Worm (Caenorhabditis elegans) whole organism, L4 larva: ENCODE results near the gene F36F12.7.

ENCODE experiments used
- F10B5.3 ChIP-seq: sonication (generic microtip); optimal IDR thresholded peaks from 2 replicates; lab custom pipeline; 2016; ENCODE audit warnings: mild to moderate bottlenecking, missing genetic modification characterization, missing compliant biosample characterization
- T20F7.1 ChIP-seq: fragments of 200-800 bp; sonication (Bioruptor generic); optimal IDR thresholded peaks from 2 replicates; lab custom pipeline; 2018; ENCODE audit warnings: mild to moderate bottlenecking, missing genetic modification characterization, missing compliant biosample characterization
- T26A8.4 ChIP-seq: fragments of 200-800 bp; sonication (Bioruptor generic); IDR thresholded peaks from 2 replicates; pipeline ENCODE4 v1.3.6; 2022; ENCODE audit warnings: missing genetic modification characterization, missing compliant biosample characterization
- Y75B8A.6 ChIP-seq: fragments of 200-800 bp; sonication (Bioruptor generic); IDR thresholded peaks from 2 replicates; pipeline ENCODE4 v1.3.6; 2022; ENCODE audit warnings: missing genetic modification reagents, missing genetic modification characterization, missing compliant biosample characterization
- ZK337.2 ChIP-seq: fragments of 200-800 bp; sonication (Bioruptor generic); IDR thresholded peaks from 2 replicates; pipeline ENCODE4 v1.3.6; 2022; ENCODE audit warnings: missing genetic modification reagents, missing genetic modification characterization, missing compliant biosample characterization
- ZK546.5 ChIP-seq, 2 experiments: sonication (generic microtip); optimal IDR thresholded peaks; 2 replicates each; lab custom pipeline; 2017; ENCODE audit warnings: missing biosample characterization in 2 of 2, missing genetic modification characterization in 2 of 2
- aha-1 ChIP-seq: fragments of 150-350 bp; peaks from one replicate; lab custom pipeline; 2014; ENCODE audit warnings: missing biosample characterization, missing genetic modification characterization
- arid-1 ChIP-seq: fragments of 200-800 bp; sonication (Bioruptor generic); conservative IDR thresholded peaks from 2 replicates; pipeline ENCODE4 v1.3.6; 2022; ENCODE audit warnings: missing genetic modification reagents, missing genetic modification characterization, missing compliant biosample characterization
- ceh-20 ChIP-seq: fragments of 200-800 bp; sonication (Bioruptor generic); IDR thresholded peaks from 2 replicates; pipeline ENCODE4 v1.3.6; 2022; ENCODE audit warnings: missing genetic modification reagents, missing genetic modification characterization, missing compliant biosample characterization
- ceh-32 ChIP-seq: sonication (generic microtip); optimal IDR thresholded peaks from 2 replicates; lab custom pipeline; 2016; ENCODE audit warnings: mild to moderate bottlenecking, missing genetic modification characterization, missing compliant biosample characterization; ENCODE audit not compliant: poor library complexity
- ceh-44 ChIP-seq: fragments of 200-800 bp; sonication (Bioruptor generic); IDR thresholded peaks from 2 replicates; pipeline ENCODE4 v1.3.6; 2022; ENCODE audit warnings: missing genetic modification reagents, missing genetic modification characterization, missing compliant biosample characterization
- ceh-82 ChIP-seq: sonication (generic microtip); optimal IDR thresholded peaks from 2 replicates; lab custom pipeline; 2017; ENCODE audit warnings: missing biosample characterization, missing genetic modification characterization
- ctbp-1 ChIP-seq: fragments of 200-800 bp; sonication (Bioruptor generic); IDR thresholded peaks from 2 replicates; pipeline ENCODE4 v1.3.6; 2022; ENCODE audit warnings: missing genetic modification reagents, missing genetic modification characterization, missing compliant biosample characterization
- dmd-6 ChIP-seq: fragments of 200-800 bp; sonication (Bioruptor generic); IDR thresholded peaks from 2 replicates; pipeline ENCODE4 v1.3.6; 2022; ENCODE audit warnings: missing genetic modification reagents, missing genetic modification characterization, missing compliant biosample characterization
- dmd-9 ChIP-seq: fragments of 200-800 bp; sonication (Bioruptor generic); IDR thresholded peaks from 2 replicates; pipeline ENCODE4 v1.3.6; 2022; ENCODE audit warnings: missing genetic modification reagents, missing genetic modification characterization, missing compliant biosample characterization
- dpl-1 ChIP-seq: fragments of 150-350 bp; optimal IDR thresholded peaks from 2 replicates; lab custom pipeline; 2014; ENCODE audit warnings: missing biosample characterization, missing genetic modification reagents, missing genetic modification characterization
- dve-1 ChIP-seq: sonication (generic microtip); optimal IDR thresholded peaks from 2 replicates; lab custom pipeline; 2017; ENCODE audit warnings: antibody characterized with exemption, mild to moderate bottlenecking, missing genetic modification characterization, missing compliant biosample characterization; ENCODE audit not compliant: insufficient read depth
- egl-43 ChIP-seq: fragments of 200-800 bp; sonication (Bioruptor generic); IDR thresholded peaks from 2 replicates; pipeline ENCODE4 v1.3.6; 2022; ENCODE audit warnings: missing genetic modification reagents, missing genetic modification characterization, missing compliant biosample characterization
- fkh-10 ChIP-seq: fragments of 150-350 bp; optimal IDR thresholded peaks from 2 replicates; lab custom pipeline; 2014; ENCODE audit warnings: missing biosample characterization, missing genetic modification reagents, missing genetic modification characterization
- hif-1 ChIP-seq, 2 experiments: sonication (generic microtip); optimal IDR thresholded peaks; 2 replicates each; lab custom pipeline; 2016 to 2017; ENCODE audit warnings: missing compliant biosample characterization in 2 of 2, missing genetic modification characterization in 2 of 2, missing genetic modification reagents in 2 of 2, missing genotype in 2 of 2, mild to moderate bottlenecking in 1 of 2
- hlh-11 ChIP-seq: fragments of 200-800 bp; sonication (Bioruptor generic); optimal IDR thresholded peaks from 2 replicates; lab custom pipeline; 2018; ENCODE audit warnings: mild to moderate bottlenecking, missing genetic modification characterization, missing compliant biosample characterization
- hlh-30 ChIP-seq: sonication (generic microtip); optimal IDR thresholded peaks from 2 replicates; lab custom pipeline; 2017; ENCODE audit warnings: antibody characterized with exemption, mild to moderate bottlenecking, missing genetic modification characterization, missing compliant biosample characterization; ENCODE audit not compliant: insufficient read depth
- hmg-1.1 ChIP-seq: fragments of 200-800 bp; sonication (Bioruptor generic); IDR thresholded peaks from 2 replicates; pipeline ENCODE4 v1.3.6; 2022; ENCODE audit warnings: missing genetic modification reagents, missing genetic modification characterization, missing compliant biosample characterization
- jun-1 ChIP-seq: fragments of 150-350 bp; optimal IDR thresholded peaks from 2 replicates; lab custom pipeline; 2014; ENCODE audit warnings: missing biosample characterization, missing genetic modification reagents, missing genetic modification characterization
- lir-3 ChIP-seq: sonication (generic microtip); optimal IDR thresholded peaks from 2 replicates; lab custom pipeline; 2016; ENCODE audit warnings: mild to moderate bottlenecking, missing genetic modification characterization, missing compliant biosample characterization
- lsy-2 ChIP-seq, 2 experiments: fragments of 150-350 bp in 1 of 2; sonication (generic microtip) in 1 of 2; optimal IDR thresholded peaks; 2 replicates each; lab custom pipeline; 2014 to 2017; ENCODE audit warnings: missing biosample characterization in 2 of 2, missing genetic modification characterization in 2 of 2
- madf-5 ChIP-seq, 2 experiments: fragments of 200-800 bp; sonication (Bioruptor generic); IDR thresholded peaks; 2 replicates each; pipeline ENCODE4 v1.3.6; 2022; ENCODE audit warnings: missing compliant biosample characterization in 2 of 2, missing genetic modification characterization in 2 of 2
- madf-9 ChIP-seq: fragments of 200-800 bp; sonication (Bioruptor generic); conservative IDR thresholded peaks from 2 replicates; pipeline ENCODE4 v1.3.6; 2022; ENCODE audit warnings: missing genetic modification reagents, missing genetic modification characterization, missing compliant biosample characterization
- mdl-1 ChIP-seq, 2 experiments: fragments of 150-350 bp in 1 of 2; sonication (generic microtip) in 1 of 2; optimal IDR thresholded peaks; 2 replicates each; lab custom pipeline; 2014 to 2017; ENCODE audit warnings: missing biosample characterization in 2 of 2, missing genetic modification characterization in 2 of 2
- mep-1 ChIP-seq: fragments of 150-350 bp; sonication (generic microtip); optimal IDR thresholded peaks from 3 replicates; lab custom pipeline; 2014; ENCODE audit warnings: missing biosample characterization, missing genetic modification characterization
- mes-2 ChIP-seq: sonication (generic microtip); optimal IDR thresholded peaks from 2 replicates; lab custom pipeline; 2016; ENCODE audit warnings: missing genotype, mild to moderate bottlenecking, missing genetic modification characterization, missing compliant biosample characterization; ENCODE audit not compliant: poor library complexity, severe bottlenecking
- mxl-2 ChIP-seq: fragments of 200-800 bp; sonication (Bioruptor generic); conservative IDR thresholded peaks from 2 replicates; pipeline ENCODE4 v1.3.6; 2022; ENCODE audit warnings: missing genetic modification reagents, missing genetic modification characterization, missing compliant biosample characterization
- mxl-3 ChIP-seq: fragments of 200-800 bp; sonication (Bioruptor generic); optimal IDR thresholded peaks from 2 replicates; lab custom pipeline; 2018; ENCODE audit warnings: mild to moderate bottlenecking, missing genetic modification characterization, missing compliant biosample characterization
- nhr-102 ChIP-seq: sonication (generic microtip); optimal IDR thresholded peaks from 2 replicates; lab custom pipeline; 2016; ENCODE audit warnings: mild to moderate bottlenecking, missing genetic modification characterization, moderate library complexity, missing compliant biosample characterization
- nhr-11 ChIP-seq: fragments of 150-350 bp; optimal IDR thresholded peaks from 2 replicates; lab custom pipeline; 2014; ENCODE audit warnings: missing biosample characterization, missing genetic modification characterization
- nhr-25 ChIP-seq: sonication (generic microtip); optimal IDR thresholded peaks from 2 replicates; lab custom pipeline; 2017; ENCODE audit warnings: missing genetic modification characterization, mild to moderate bottlenecking, missing compliant biosample characterization, antibody characterized with exemption, moderate library complexity, borderline replicate concordance; ENCODE audit not compliant: insufficient read depth
- nhr-28 ChIP-seq: fragments of 150-350 bp; optimal IDR thresholded peaks from 2 replicates; lab custom pipeline; 2014; ENCODE audit warnings: missing biosample characterization, missing genetic modification characterization
- nhr-76 ChIP-seq: fragments of 150-350 bp; optimal IDR thresholded peaks from 2 replicates; lab custom pipeline; 2014; ENCODE audit warnings: missing biosample characterization, missing genetic modification characterization
- pha-4 ChIP-seq, 2 experiments: fragments of 150-350 bp in 1 of 2; fragments of 200-800 bp in 1 of 2; sonication (Bioruptor generic) in 1 of 2; IDR thresholded peaks in 1 of 2; optimal IDR thresholded peaks in 1 of 2; 2 replicates each; pipeline versions ENCODE4 v1.3.6 to Lab custom; 2014 to 2022; ENCODE audit warnings: missing genetic modification characterization in 2 of 2, missing genetic modification reagents in 2 of 2, missing biosample characterization in 1 of 2, missing compliant biosample characterization in 1 of 2
- rbr-2 ChIP-seq: sonication (generic microtip); optimal IDR thresholded peaks from 2 replicates; lab custom pipeline; 2016; ENCODE audit warnings: missing genotype, missing genetic modification characterization, missing compliant biosample characterization
- set-16 ChIP-seq: fragments of 200-800 bp; sonication (Bioruptor generic); IDR thresholded peaks from 2 replicates; pipeline ENCODE4 v1.3.6; 2022; ENCODE audit warnings: missing genetic modification reagents, missing genetic modification characterization, missing compliant biosample characterization
- snpc-4 ChIP-seq: fragments of 150-350 bp; optimal IDR thresholded peaks from 2 replicates; lab custom pipeline; 2014; ENCODE audit warnings: missing biosample characterization, missing genetic modification characterization
- spr-1 ChIP-seq: sonication (generic microtip); optimal IDR thresholded peaks from 2 replicates; lab custom pipeline; 2016; ENCODE audit warnings: mild to moderate bottlenecking, missing genetic modification characterization, missing compliant biosample characterization
- unc-130 ChIP-seq: sonication (generic microtip); optimal IDR thresholded peaks from 2 replicates; lab custom pipeline; 2016; ENCODE audit warnings: missing genetic modification reagents, missing genetic modification characterization, missing compliant biosample characterization
- unc-62 ChIP-seq, 3 experiments: fragments of 150-350 bp in 1 of 3; sonication (generic microtip); optimal IDR thresholded peaks in 2 of 3; peaks in 1 of 3; 1 replicate in 1 of 3; 2 replicates in 2 of 3; lab custom pipeline; 2014 to 2017; ENCODE audit warnings: missing biosample characterization in 3 of 3, missing genetic modification characterization in 3 of 3, missing genetic modification reagents in 3 of 3, missing genotype in 1 of 3
- zfp-2 ChIP-seq: sonication (generic microtip); optimal IDR thresholded peaks from 2 replicates; lab custom pipeline; 2016; ENCODE audit warnings: mild to moderate bottlenecking, missing genetic modification characterization, missing compliant biosample characterization
- ztf-11 ChIP-seq: fragments of 150-350 bp; optimal IDR thresholded peaks from 2 replicates; lab custom pipeline; 2014; ENCODE audit warnings: missing biosample characterization, missing genetic modification characterization

Gene F36F12.7

DNA sequence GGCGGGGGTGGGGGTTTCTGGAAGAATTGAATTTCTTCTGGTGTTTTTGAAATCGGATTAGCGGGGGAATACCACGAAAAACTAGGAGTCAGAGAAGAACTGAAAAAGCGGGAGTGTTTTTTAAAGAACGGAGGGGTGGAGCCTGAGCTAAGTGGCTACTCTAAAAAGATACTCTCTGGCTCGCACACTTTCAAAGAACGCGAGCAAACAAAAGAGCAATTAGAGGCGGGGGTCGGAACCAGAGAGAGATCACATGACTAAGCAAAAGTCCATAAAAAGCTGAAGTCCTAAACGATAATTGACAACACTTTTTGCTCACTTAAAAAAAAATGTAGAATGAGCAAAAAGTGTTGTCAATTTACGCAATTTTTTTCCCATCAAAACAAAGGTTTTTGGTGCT lies 35.2 kb downstream of the F36F12.7 start (continued):
- TF ChIP-seq dpl-1 (GFP tag; lab: Kevin White, UChicago): no peak
- TF ChIP-seq pha-4 (GFP tag; IDR thresholded peaks at IDR 0.05; lab: Robert Waterston, UW): no peak
- no peak for TF ChIP-seq pha-4 (tag; optimal IDR thresholded peaks at IDR 0.05; lab: Kevin White, UChicago)
- no peak for TF ChIP-seq Y75B8A.6 (GFP tag; lab: Robert Waterston, UW)
- no peak for TF ChIP-seq mxl-2 (GFP tag; lab: Robert Waterston, UW)
- peak; percentile 20; the same call in 1 of the 2 replicates for TF ChIP-seq egl-43
- no peak for TF ChIP-seq ceh-82 (tag; lab: Kevin White, UChicago)
- TF ChIP-seq mep-1 (tag; lab: Kevin White, UChicago): peak; percentile 7
- TF ChIP-seq madf-5 (GFP tag; IDR thresholded peaks at IDR 0.05; lab: Robert Waterston, UW): no peak
- TF ChIP-seq jun-1: no peak
- TF ChIP-seq fkh-10 (GFP tag; lab: Kevin White, UChicago): no peak
- TF ChIP-seq nhr-102: no peak
- TF ChIP-seq ZK546.5 (tag; optimal IDR thresholded peaks at IDR 0.05; lab: Kevin White, UChicago): no peak
- TF ChIP-seq ztf-11: no peak
- no peak for TF ChIP-seq ceh-20
- no peak for TF ChIP-seq zfp-2 (tag; lab: Kevin White, UChicago)
- TF ChIP-seq arid-1 (GFP tag; lab: Robert Waterston, UW): no peak
- no peak for TF ChIP-seq unc-130 (GFP tag; lab: Kevin White, UChicago)
- TF ChIP-seq rbr-2 (tag; lab: Kevin White, UChicago): no peak
- TF ChIP-seq snpc-4 (tag; lab: Kevin White, UChicago): no peak
- TF ChIP-seq T20F7.1 (GFP tag; lab: Kevin White, UChicago): no peak
- TF ChIP-seq hlh-30: peak; percentile 62
- no peak for TF ChIP-seq lir-3 (tag; lab: Kevin White, UChicago)
- TF ChIP-seq unc-62 (GFP tag; optimal IDR thresholded peaks at IDR 0.05 in 1 of 2; lab: Kevin White, UChicago): peak in 1 of 2 experiments; percentile 14
- TF ChIP-seq unc-62 (tag; optimal IDR thresholded peaks at IDR 0.05; lab: Kevin White, UChicago): no peak
- no peak for TF ChIP-seq madf-9 (GFP tag; lab: Robert Waterston, UW)
- TF ChIP-seq ceh-44 (GFP tag; lab: Robert Waterston, UW): no peak
- TF ChIP-seq F10B5.3 (tag; lab: Kevin White, UChicago): no peak
- TF ChIP-seq mdl-1 (tag; optimal IDR thresholded peaks at IDR 0.05; lab: Kevin White, UChicago): no peak

ce11 chrV:2135323-2135722 lies 36.2 kb downstream of the F36F12.7 start:
- no peak for TF ChIP-seq nhr-76 (tag; lab: Kevin White, UChicago)
- TF ChIP-seq dve-1: peak; percentile 4
- peak; percentile 63 for TF ChIP-seq nhr-28 (tag; lab: Kevin White, UChicago)
- peak; percentile 60 for TF ChIP-seq aha-1 (tag; lab: Kevin White, UChicago)
- TF ChIP-seq ceh-32 (tag; lab: Kevin White, UChicago): no peak
- TF ChIP-seq F10B5.3 (tag; lab: Kevin White, UChicago): no peak
- peak; percentile 36 for TF ChIP-seq mep-1 (tag; lab: Kevin White, UChicago)
- TF ChIP-seq arid-1 (GFP tag; lab: Robert Waterston, UW): peak; percentile 45; the same call in 1 of the 2 replicates
- no peak for TF ChIP-seq rbr-2 (tag; lab: Kevin White, UChicago)
- peak; percentile 61 for TF ChIP-seq hlh-11 (tag; lab: Kevin White, UChicago)
- no peak for TF ChIP-seq nhr-25 (tag; lab: Kevin White, UChicago)
- 0 out of 2 replicates have a peak, but pooled peaks have one; percentile 27 for TF ChIP-seq set-16
- peak; percentile 24; the same call in 1 of the 2 replicates for TF ChIP-seq ctbp-1 (GFP tag; lab: Robert Waterston, UW)
- TF ChIP-seq hmg-1.1 (GFP tag; lab: Robert Waterston, UW): peak; percentile 34; the same call in 1 of the 2 replicates
- no peak for TF ChIP-seq dmd-9 (GFP tag; lab: Robert Waterston, UW)
- TF ChIP-seq lsy-2 (tag; optimal IDR thresholded peaks at IDR 0.05; lab: Kevin White, UChicago): peak in 1 of 2 experiments; percentile 13
- TF ChIP-seq T26A8.4 (GFP tag; lab: Robert Waterston, UW): no peak
- peak; percentile 95 for TF ChIP-seq mxl-3
- peak in 1 of 2 experiments; percentile 7 for TF ChIP-seq hif-1 (tag; optimal IDR thresholded peaks at IDR 0.05; lab: Kevin White, UChicago)
- TF ChIP-seq spr-1: no peak
- peak; percentile 69 for TF ChIP-seq nhr-11 (tag; lab: Kevin White, UChicago)
- TF ChIP-seq dpl-1 (GFP tag; lab: Kevin White, UChicago): peak; percentile 18
- peak; percentile 55 for TF ChIP-seq hlh-30
- TF ChIP-seq mdl-1 (tag; optimal IDR thresholded peaks at IDR 0.05; lab: Kevin White, UChicago): peak in 1 of 2 experiments; percentile 68
- TF ChIP-seq ZK337.2 (GFP tag; lab: Robert Waterston, UW): 0 out of 2 replicates have a peak, but pooled peaks have one; percentile 8
- TF ChIP-seq mes-2 (tag; lab: Kevin White, UChicago): peak; percentile 40
- TF ChIP-seq dmd-6 (GFP tag; lab: Robert Waterston, UW): peak; percentile 52
